Fruit fly (Drosophila melanogaster) whole organism, embryonic: ENCODE results near the gene CG14452.

Source experiments
- Atf3 ChIP-seq: fragments of 200-800 bp; sonication (Bioruptor generic); optimal IDR thresholded peaks from 3 replicates; lab custom pipeline; 2016; ENCODE audit warnings: missing biosample characterization, missing genetic modification characterization
- BEAF-32 ChIP-seq: fragments of 200-800 bp; sonication (Bioruptor generic); optimal IDR thresholded peaks from 3 replicates; lab custom pipeline; 2017; ENCODE audit warnings: missing biosample characterization, missing genetic modification characterization, mild to moderate bottlenecking, moderate library complexity, missing genetic modification reagents
- CG10462 ChIP-seq: fragments of 200-800 bp; sonication (Bioruptor generic); optimal IDR thresholded peaks from 2 replicates; lab custom pipeline; 2016; ENCODE audit warnings: missing biosample characterization, missing genetic modification characterization
- CG12769 ChIP-seq: fragments of 200-800 bp; sonication (Bioruptor generic); optimal IDR thresholded peaks from 2 replicates; lab custom pipeline; 2019; ENCODE audit warnings: missing biosample characterization, mild to moderate bottlenecking, missing genetic modification characterization, moderate library complexity
- CG13624 ChIP-seq: fragments of 200-800 bp; sonication (Bioruptor generic); optimal IDR thresholded peaks from 2 replicates; lab custom pipeline; 2016; ENCODE audit warnings: missing biosample characterization, missing genetic modification characterization
- CG15479 ChIP-seq: fragments of 200-800 bp; sonication (Bioruptor generic); optimal IDR thresholded peaks from 3 replicates; lab custom pipeline; 2019; ENCODE audit warnings: missing biosample characterization, mild to moderate bottlenecking, missing genetic modification characterization, moderate library complexity
- CG17328 ChIP-seq: fragments of 200-800 bp; sonication (Bioruptor generic); IDR thresholded peaks from 2 replicates; pipeline ENCODE4 v1.3.6; 2022; ENCODE audit warnings: missing biosample characterization, missing genetic modification characterization
- CG18599 ChIP-seq: fragments of 200-800 bp; sonication (Bioruptor generic); optimal IDR thresholded peaks from 3 replicates; lab custom pipeline; 2017; ENCODE audit warnings: missing biosample characterization, missing genetic modification characterization, mild to moderate bottlenecking, moderate library complexity, missing genetic modification reagents
- CG18619 ChIP-seq: fragments of 200-800 bp; sonication (Bioruptor generic); optimal IDR thresholded peaks from 3 replicates; lab custom pipeline; 2017; ENCODE audit warnings: missing biosample characterization, mild to moderate bottlenecking, missing genetic modification characterization
- CG2199 ChIP-seq: fragments of 200-800 bp; sonication (Bioruptor generic); IDR thresholded peaks from 3 replicates; pipeline ENCODE4 v1.3.6; 2022; ENCODE audit warnings: missing biosample characterization, missing genetic modification characterization
- GATAe ChIP-seq: fragments of 200-800 bp; sonication (Bioruptor generic); conservative IDR thresholded peaks from 2 replicates; pipeline ENCODE4 v1.3.6; 2022; ENCODE audit warnings: missing biosample characterization, missing genetic modification characterization
- H2.0 ChIP-seq: fragments of 200-800 bp; sonication (Bioruptor generic); IDR thresholded peaks from 2 replicates; pipeline ENCODE4 v1.3.6; 2022; ENCODE audit warnings: missing biosample characterization, missing genetic modification characterization
- HLH3B ChIP-seq: fragments of 200-800 bp; sonication (Bioruptor generic); IDR thresholded peaks from 2 replicates; pipeline ENCODE4 v1.3.6; 2022; ENCODE audit warnings: missing biosample characterization, missing genetic modification characterization
- HLH54F ChIP-seq: fragments of 200-800 bp; sonication (Bioruptor generic); optimal IDR thresholded peaks from 3 replicates; lab custom pipeline; 2016; ENCODE audit warnings: missing biosample characterization, missing genetic modification characterization
- HmgZ ChIP-seq: fragments of 200-800 bp; sonication (Bioruptor generic); optimal IDR thresholded peaks from 2 replicates; lab custom pipeline; 2018; ENCODE audit warnings: missing biosample characterization, mild to moderate bottlenecking, missing genetic modification characterization
- Hmr ChIP-seq: fragments of 200-800 bp; sonication (Bioruptor generic); optimal IDR thresholded peaks from 3 replicates; lab custom pipeline; 2017; ENCODE audit warnings: mild to moderate bottlenecking, missing biosample characterization, missing genetic modification reagents, missing genetic modification characterization
- Kr ChIP-seq: fragments of 200-800 bp; sonication (Bioruptor generic); optimal IDR thresholded peaks from 2 replicates; lab custom pipeline; 2017; ENCODE audit warnings: missing biosample characterization, mild to moderate bottlenecking, missing genetic modification characterization
- Lpt ChIP-seq: fragments of >200 bp; optimal IDR thresholded peaks from 2 replicates; lab custom pipeline; 2018; ENCODE audit warnings: missing biosample characterization, missing genetic modification characterization
- Mad ChIP-seq: fragments of 200-800 bp; sonication (Bioruptor generic); optimal IDR thresholded peaks from 2 replicates; lab custom pipeline; 2016; ENCODE audit warnings: missing biosample characterization, missing genetic modification characterization
- Med ChIP-seq: fragments of 200-800 bp; sonication (Bioruptor generic); peaks from one replicate; lab custom pipeline; 2016; ENCODE audit warnings: missing biosample characterization, missing genetic modification characterization, mild to moderate bottlenecking, inconsistent platforms, moderate library complexity
- Rfx ChIP-seq: fragments of 200-800 bp; sonication (Bioruptor generic); IDR thresholded peaks from 2 replicates; pipeline ENCODE4 v1.3.6; 2022; ENCODE audit warnings: missing biosample characterization, missing genetic modification characterization
- Sox100B ChIP-seq: fragments of 200-800 bp; sonication (Bioruptor generic); optimal IDR thresholded peaks from 3 replicates; lab custom pipeline; 2018; ENCODE audit warnings: missing biosample characterization, mild to moderate bottlenecking, missing genetic modification characterization
- Trl ChIP-seq, 3 experiments: fragments of >200 bp in 2 of 3; fragments of 200-800 bp in 1 of 3; sonication (Bioruptor generic) in 1 of 3; optimal IDR thresholded peaks; 2 replicates in 1 of 3; 3 replicates in 2 of 3; lab custom pipeline; 2016 to 2017; ENCODE audit warnings: missing biosample characterization in 1 of 3, missing genetic modification characterization in 1 of 3
- Xbp1 ChIP-seq: fragments of 200-800 bp; sonication (Bioruptor generic); optimal IDR thresholded peaks from 3 replicates; lab custom pipeline; 2016; ENCODE audit warnings: missing biosample characterization, mild to moderate bottlenecking, missing genetic modification characterization
- amos ChIP-seq: fragments of 200-800 bp; sonication (Bioruptor generic); IDR thresholded peaks from 2 replicates; pipeline ENCODE4 v1.3.6; 2022; ENCODE audit warnings: missing biosample characterization, missing genetic modification characterization; ENCODE audit not compliant: partially characterized antibody
- cg ChIP-seq: fragments of 200-800 bp; sonication (Bioruptor generic); optimal IDR thresholded peaks from 3 replicates; lab custom pipeline; 2019; ENCODE audit warnings: missing biosample characterization, mild to moderate bottlenecking, missing genetic modification characterization, moderate library complexity
- chinmo ChIP-seq: fragments of 200-800 bp; sonication (Bioruptor generic); IDR thresholded peaks from 4 replicates; pipeline ENCODE4 v1.3.6; 2022; ENCODE audit warnings: missing biosample characterization, missing genetic modification characterization; ENCODE audit not compliant: partially characterized antibody
- esg ChIP-seq: fragments of 200-800 bp; sonication (Bioruptor generic); conservative IDR thresholded peaks from 2 replicates; pipeline ENCODE4 v1.3.6; 2022; ENCODE audit warnings: missing biosample characterization, missing genetic modification characterization
- eve ChIP-seq, 2 experiments: fragments of >200 bp; optimal IDR thresholded peaks; 2 replicates each; lab custom pipeline; 2017; ENCODE audit warnings: missing biosample characterization in 2 of 2, missing genetic modification characterization in 2 of 2
- exex ChIP-seq: fragments of 200-800 bp; sonication (Bioruptor generic); optimal IDR thresholded peaks from 4 replicates; lab custom pipeline; 2018; ENCODE audit warnings: missing biosample characterization, mild to moderate bottlenecking, missing genetic modification characterization, moderate library complexity
- fru ChIP-seq: fragments of >200 bp; optimal IDR thresholded peaks from 2 replicates; lab custom pipeline; 2017
- gfzf ChIP-seq: fragments of 200-800 bp; sonication (Bioruptor generic); optimal IDR thresholded peaks from 2 replicates; lab custom pipeline; 2016; ENCODE audit warnings: missing biosample characterization, mild to moderate bottlenecking, missing genetic modification characterization, moderate library complexity
- grau ChIP-seq: fragments of 200-800 bp; optimal IDR thresholded peaks from 3 replicates; lab custom pipeline; 2019; ENCODE audit warnings: missing biosample characterization, mild to moderate bottlenecking, missing genetic modification characterization, moderate library complexity
- grn ChIP-seq: fragments of 200-800 bp; sonication (Bioruptor generic); optimal IDR thresholded peaks from 3 replicates; lab custom pipeline; 2017; ENCODE audit warnings: missing biosample characterization, missing genetic modification characterization
- kni ChIP-seq: fragments of 200-800 bp; sonication (Bioruptor generic); optimal IDR thresholded peaks from 3 replicates; lab custom pipeline; 2017; ENCODE audit warnings: mild to moderate bottlenecking, missing biosample characterization, missing genetic modification reagents, missing genetic modification characterization
- lbe ChIP-seq: fragments of 200-800 bp; sonication (Bioruptor generic); optimal IDR thresholded peaks from 2 replicates; lab custom pipeline; 2016; ENCODE audit warnings: missing biosample characterization, mild to moderate bottlenecking, missing genetic modification characterization
- lilli ChIP-seq: fragments of 200-800 bp; sonication (Bioruptor generic); optimal IDR thresholded peaks from 3 replicates; lab custom pipeline; 2016; ENCODE audit warnings: missing biosample characterization, missing genetic modification characterization
- nmo ChIP-seq: fragments of 200-800 bp; sonication (Bioruptor generic); optimal IDR thresholded peaks from 2 replicates; lab custom pipeline; 2018; ENCODE audit warnings: missing biosample characterization, mild to moderate bottlenecking, missing genetic modification characterization, moderate library complexity
- odd ChIP-seq: fragments of 200-800 bp; sonication (Bioruptor generic); optimal IDR thresholded peaks from 2 replicates; lab custom pipeline; 2017; ENCODE audit warnings: missing biosample characterization, mild to moderate bottlenecking, missing genetic modification characterization
- sima ChIP-seq: fragments of 200-800 bp; sonication (Bioruptor generic); optimal IDR thresholded peaks from 2 replicates; lab custom pipeline; 2016; ENCODE audit warnings: missing biosample characterization, missing genetic modification characterization
- stwl ChIP-seq: fragments of 200-800 bp; sonication (Bioruptor generic); optimal IDR thresholded peaks from 3 replicates; lab custom pipeline; 2018; ENCODE audit warnings: missing biosample characterization, mild to moderate bottlenecking, missing genetic modification characterization, moderate library complexity
- sug ChIP-seq: fragments of 200-800 bp; optimal IDR thresholded peaks from 2 replicates; lab custom pipeline; 2019; ENCODE audit warnings: missing biosample characterization, mild to moderate bottlenecking, missing genetic modification characterization, moderate library complexity
- tgo ChIP-seq: fragments of 200-800 bp; sonication (Bioruptor generic); IDR thresholded peaks from 3 replicates; pipeline ENCODE4 v1.3.6; 2022; ENCODE audit warnings: missing biosample characterization, missing genetic modification characterization
- tio ChIP-seq: fragments of 200-800 bp; sonication (Bioruptor generic); optimal IDR thresholded peaks from 2 replicates; lab custom pipeline; 2017; ENCODE audit warnings: missing biosample characterization, missing genetic modification characterization, inconsistent platforms
- trh ChIP-seq: fragments of 200-800 bp; sonication (Bioruptor generic); optimal IDR thresholded peaks from 2 replicates; lab custom pipeline; 2016; ENCODE audit warnings: missing biosample characterization, missing genetic modification characterization
- twi ChIP-seq: fragments of 200-800 bp; optimal IDR thresholded peaks from 2 replicates; lab custom pipeline; 2019; ENCODE audit warnings: missing biosample characterization, mild to moderate bottlenecking, missing genetic modification characterization, moderate library complexity
- zfh2 ChIP-seq: fragments of 200-800 bp; sonication (Bioruptor generic); optimal IDR thresholded peaks from 2 replicates; lab custom pipeline; 2016; ENCODE audit warnings: missing biosample characterization, missing genetic modification characterization

CG14452 gene

dm6 chr3L:22665110-22665509 is 30.6 kb upstream of the CG14452 start (continued):
- TF ChIP-seq HLH3B (GFP tag; lab: Robert Waterston, UW) (0 out of 2 replicates have a peak, but pooled peaks have one; percentile 17), CG17328 (GFP tag; lab: Robert Waterston, UW) (peak; percentile 65), Rfx (GFP tag; lab: Robert Waterston, UW) (0 out of 2 replicates have a peak, but pooled peaks have one; percentile 6), fru (lab: Kevin White, UChicago) (no peak), Lpt (no peak), Xbp1 (GFP tag; lab: Kevin White, UChicago) (peak; percentile 34), CG2199 (GFP tag; lab: Robert Waterston, UW) (no peak), H2.0 (GFP tag; lab: Robert Waterston, UW) (0 out of 2 replicates have a peak, but pooled peaks have one; percentile 9), nmo (peak; percentile 39), zfh2 (no peak)

DNA sequence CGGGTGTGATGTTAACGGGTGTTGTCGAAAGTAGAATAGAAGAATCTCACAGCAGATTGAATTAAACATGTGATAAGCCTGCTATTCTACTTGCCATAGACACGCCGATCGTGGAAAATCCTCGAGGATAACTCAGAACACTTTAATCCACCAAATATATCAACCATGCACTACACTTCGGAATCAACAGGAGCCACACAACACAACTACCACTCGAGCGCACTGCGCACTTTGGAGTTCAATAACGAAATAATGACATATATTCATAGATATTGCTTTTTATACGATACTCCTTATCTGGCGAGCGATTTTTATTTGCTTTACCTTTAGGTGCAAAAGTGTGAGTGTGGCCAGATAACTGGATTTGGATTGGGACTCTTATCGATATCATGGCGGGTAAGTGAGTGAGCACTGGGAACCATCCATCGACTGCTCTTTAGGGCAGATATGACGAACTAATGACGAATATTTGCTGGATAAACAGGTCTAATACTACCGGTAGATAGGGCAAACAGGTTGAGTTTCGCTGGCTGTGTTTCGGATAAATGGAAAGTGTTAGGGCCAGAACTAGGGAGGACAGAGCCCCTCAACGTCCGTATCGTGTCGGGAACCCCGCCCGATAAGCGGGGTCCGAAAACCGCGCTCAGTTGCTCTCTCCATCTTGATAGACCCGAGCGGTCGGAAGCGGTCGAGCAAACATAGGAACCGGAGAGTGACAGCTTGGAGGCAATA is 26.3 kb upstream of the CG14452 start, which contains the start of gene Jhbp6:
TSS of gene Jhbp6 (plus strand) at position 682 of the 732 bp plus-strand sequence.
- no peak for TF ChIP-seq lbe (GFP tag; lab: Kevin White, UChicago)
- TF ChIP-seq CG15479 (GFP tag; lab: Kevin White, UChicago): peak; percentile 54
- TF ChIP-seq twi (tag; lab: Kevin White, UChicago): no peak
- peak; percentile 30 for TF ChIP-seq CG12769 (tag; lab: Kevin White, UChicago)
- peak; percentile 75 for TF ChIP-seq lilli (GFP tag; lab: Kevin White, UChicago)
- peak; percentile 19 for TF ChIP-seq exex
- TF ChIP-seq Hmr: peak; percentile 21
- 0 out of 2 replicates have a peak, but pooled peaks have one; percentile 5 for TF ChIP-seq amos (GFP tag; lab: Robert Waterston, UW)
- no peak for TF ChIP-seq Atf3
- TF ChIP-seq BEAF-32 (GFP tag; lab: Kevin White, UChicago): peak; percentile 11
- TF ChIP-seq HLH54F (GFP tag; lab: Kevin White, UChicago): no peak
- peak; percentile 20 for TF ChIP-seq Med (GFP tag; lab: Kevin White, UChicago)
- peak; percentile 2 for TF ChIP-seq Kr (GFP tag; lab: Kevin White, UChicago)
- peak; percentile 77 for TF ChIP-seq GATAe (GFP tag; lab: Robert Waterston, UW)
- peak; percentile 23 for TF ChIP-seq gfzf (GFP tag; lab: Kevin White, UChicago)
- peak; percentile 7 for TF ChIP-seq sug
- TF ChIP-seq Sox100B (GFP tag; lab: Kevin White, UChicago): no peak
- TF ChIP-seq Trl (optimal IDR thresholded peaks at IDR 0.05; lab: Kevin White, UChicago): peak in 1 of 2 experiments; percentile 9
- no peak for TF ChIP-seq Trl (GFP tag; optimal IDR thresholded peaks at IDR 0.05; lab: Kevin White, UChicago)
- peak; percentile 11 for TF ChIP-seq kni
- TF ChIP-seq CG18599: peak; percentile 10
- TF ChIP-seq grn (GFP tag; lab: Kevin White, UChicago): peak; percentile 32
- peak; percentile 10 for TF ChIP-seq cg (GFP tag; lab: Kevin White, UChicago)
- peak; percentile 36 for TF ChIP-seq stwl (tag; lab: Kevin White, UChicago)
- peak in 1 of 2 experiments; percentile 56 for TF ChIP-seq eve (GFP tag; optimal IDR thresholded peaks at IDR 0.05; lab: Kevin White, UChicago)
- no peak for TF ChIP-seq grau

DNA sequence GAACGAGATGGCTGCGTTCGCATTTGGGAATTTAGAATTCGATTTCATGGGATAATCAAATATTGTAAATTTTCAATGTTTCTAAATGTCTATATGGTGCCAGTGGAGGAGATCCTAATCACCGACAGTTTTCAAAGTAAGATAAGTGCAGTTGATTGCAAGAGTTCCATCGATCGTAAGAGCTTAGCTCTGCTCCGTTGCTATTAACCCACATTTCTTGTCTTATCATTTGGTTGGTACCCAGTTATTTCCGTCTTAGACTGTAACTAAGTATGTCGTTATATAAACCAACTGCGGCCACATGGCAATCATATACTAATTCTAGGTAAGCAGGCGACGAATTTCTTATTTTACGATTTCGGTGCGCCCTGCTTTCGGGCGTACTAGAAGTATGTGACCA is 25.6 kb upstream of the CG14452 start:
- no peak for TF ChIP-seq CG18619 (GFP tag; lab: Kevin White, UChicago)
- no peak for TF ChIP-seq odd (GFP tag; lab: Kevin White, UChicago)
- no peak for TF ChIP-seq tio (GFP tag; lab: Kevin White, UChicago)
- no peak for TF ChIP-seq Mad (GFP tag; lab: Kevin White, UChicago)
- TF ChIP-seq tgo: no peak
- 0 out of 4 replicates have a peak, but pooled peaks have one; percentile 19 for TF ChIP-seq chinmo (GFP tag; lab: Robert Waterston, UW)
- TF ChIP-seq stwl (tag; lab: Kevin White, UChicago): no peak
- peak; percentile 33 for TF ChIP-seq twi (tag; lab: Kevin White, UChicago)
- peak; percentile 6 for TF ChIP-seq HmgZ (tag; lab: Kevin White, UChicago)
- no peak for TF ChIP-seq esg (GFP tag; lab: Robert Waterston, UW)
- no peak for TF ChIP-seq CG13624
- TF ChIP-seq sima (GFP tag; lab: Kevin White, UChicago): no peak
- no peak for TF ChIP-seq CG10462 (GFP tag; lab: Kevin White, UChicago)
- no peak for TF ChIP-seq CG2199 (GFP tag; lab: Robert Waterston, UW)
- peak; percentile 46 for TF ChIP-seq sug
- no peak for TF ChIP-seq trh
